Fruit fly (Drosophila melanogaster): Measurements from ENCODE around the gene hiro.

The hiro gene

dm6 chr3L:647529-647928, 40.2 kb downstream of the hiro start:
- no peak for TF ChIP-seq fd96Ca (GFP tag; IDR thresholded peaks at IDR 0.05)
- TF ChIP-seq CG8301 (tag; optimal IDR thresholded peaks at IDR 0.05), result no peak
- TF ChIP-seq CG10348 (GFP tag; IDR thresholded peaks at IDR 0.05), result no peak
- no peak for TF ChIP-seq EcR (GFP tag; optimal IDR thresholded peaks at IDR 0.05)
- TF ChIP-seq Pif1B (GFP tag; optimal IDR thresholded peaks at IDR 0.05), result no peak
- no peak for TF ChIP-seq rn (GFP tag; IDR thresholded peaks at IDR 0.05)
- TF ChIP-seq CG17806 (tag; optimal IDR thresholded peaks at IDR 0.05), result no peak
- TF ChIP-seq CG32121 (GFP tag; IDR thresholded peaks at IDR 0.05), result no peak
- TF ChIP-seq D1 (tag; optimal IDR thresholded peaks at IDR 0.05), result no peak
- no peak for TF ChIP-seq Pif1A (GFP tag; optimal IDR thresholded peaks at IDR 0.05)
- no peak for TF ChIP-seq CG13204 (GFP tag; optimal IDR thresholded peaks at IDR 0.05)
- TF ChIP-seq CG8159 (tag; optimal IDR thresholded peaks at IDR 0.05), result no peak
- no peak for TF ChIP-seq CG4496 (GFP tag; IDR thresholded peaks at IDR 0.05)
- no peak for TF ChIP-seq CG34367 (tag; optimal IDR thresholded peaks at IDR 0.05)
- TF ChIP-seq gl (tag; optimal IDR thresholded peaks at IDR 0.05), result no peak
- TF ChIP-seq CG15710 (tag; optimal IDR thresholded peaks at IDR 0.05), result no peak
- TF ChIP-seq CG14655 (GFP tag; optimal IDR thresholded peaks at IDR 0.05), result no peak

- TF ChIP-seq CG15710 (tag; optimal IDR thresholded peaks at IDR 0.05) (no peak), CG13204 (GFP tag; optimal IDR thresholded peaks at IDR 0.05) (no peak), CG12605 (GFP tag; IDR thresholded peaks at IDR 0.05) (no peak), EcR (GFP tag; optimal IDR thresholded peaks at IDR 0.05) (peak; percentile 13), D1 (tag; optimal IDR thresholded peaks at IDR 0.05) (no peak), CG4496 (GFP tag; IDR thresholded peaks at IDR 0.05) (no peak), CG9948 (tag; optimal IDR thresholded peaks at IDR 0.05) (no peak)
Observed at dm6 chr3L:645426-646036, 42.2 kb downstream of the hiro start.

dm6 chr3L:644111-644718, 43.5 kb downstream of the hiro start:
- TF ChIP-seq CG14655 (GFP tag; optimal IDR thresholded peaks at IDR 0.05) (peak; percentile 94), CG34367 (tag; optimal IDR thresholded peaks at IDR 0.05) (peak; percentile 84), CG17806 (tag; optimal IDR thresholded peaks at IDR 0.05) (peak; percentile 88), CG8301 (tag; optimal IDR thresholded peaks at IDR 0.05) (peak; percentile 94), gl (tag; optimal IDR thresholded peaks at IDR 0.05) (peak; percentile 50), CG9948 (tag; optimal IDR thresholded peaks at IDR 0.05) (peak; percentile 87), Pif1B (GFP tag; optimal IDR thresholded peaks at IDR 0.05) (peak; percentile 91), rn (GFP tag; IDR thresholded peaks at IDR 0.05) (peak; percentile 86), CG10348 (GFP tag; IDR thresholded peaks at IDR 0.05) (peak; percentile 51; the same call in 1 of the 2 replicates), CG8159 (tag; optimal IDR thresholded peaks at IDR 0.05) (peak; percentile 82), CG15710 (tag; optimal IDR thresholded peaks at IDR 0.05) (peak; percentile 81), CG13204 (GFP tag; optimal IDR thresholded peaks at IDR 0.05) (peak; percentile 53), Ets98B (GFP tag; IDR thresholded peaks at IDR 0.05) (peak; percentile 96), D1 (tag; optimal IDR thresholded peaks at IDR 0.05) (peak; percentile 18), EcR (GFP tag; optimal IDR thresholded peaks at IDR 0.05) (peak; percentile 10), Pif1A (GFP tag; optimal IDR thresholded peaks at IDR 0.05) (peak; percentile 92), CG12605 (GFP tag; IDR thresholded peaks at IDR 0.05) (peak; percentile 78), Snoo (tag; optimal IDR thresholded peaks at IDR 0.05) (peak; percentile 86), CG4496 (GFP tag; IDR thresholded peaks at IDR 0.05) (peak; percentile 96), fd96Ca (GFP tag; IDR thresholded peaks at IDR 0.05) (peak; percentile 96), CG32121 (GFP tag; IDR thresholded peaks at IDR 0.05) (peak; percentile 90)

- TF ChIP-seq CG12605 (GFP tag; IDR thresholded peaks at IDR 0.05) (no peak), EcR (GFP tag; optimal IDR thresholded peaks at IDR 0.05) (peak; percentile 67)
Observed at dm6 chr3L:642865-643738, 44.7 kb downstream of the hiro start.

dm6 chr3L:642146-642864, 45.5 kb downstream of the hiro start:
- TF ChIP-seq CG9948 (tag; optimal IDR thresholded peaks at IDR 0.05), result peak; percentile 52
- peak; percentile 51 for TF ChIP-seq CG8301 (tag; optimal IDR thresholded peaks at IDR 0.05)
- TF ChIP-seq Pif1A (GFP tag; optimal IDR thresholded peaks at IDR 0.05), result peak; percentile 0
- peak; percentile 63 for TF ChIP-seq CG17806 (tag; optimal IDR thresholded peaks at IDR 0.05)
- peak; percentile 58 for TF ChIP-seq CG14655 (GFP tag; optimal IDR thresholded peaks at IDR 0.05)
- TF ChIP-seq rn (GFP tag; IDR thresholded peaks at IDR 0.05), result no peak
- no peak for TF ChIP-seq CG10348 (GFP tag; IDR thresholded peaks at IDR 0.05)
- TF ChIP-seq CG34367 (tag; optimal IDR thresholded peaks at IDR 0.05), result peak; percentile 23
- TF ChIP-seq CG15710 (tag; optimal IDR thresholded peaks at IDR 0.05), result peak; percentile 39
- peak; percentile 65 for TF ChIP-seq CG8159 (tag; optimal IDR thresholded peaks at IDR 0.05)
- TF ChIP-seq Pif1B (GFP tag; optimal IDR thresholded peaks at IDR 0.05), result peak; percentile 16
- TF ChIP-seq gl (tag; optimal IDR thresholded peaks at IDR 0.05), result no peak

Data from whole organism, pupa.